Worm (Caenorhabditis elegans): ENCODE data around the gene col-169.

ce11 chrX:6364196-6364595 is 35.2 kb downstream of the col-169 start, which contains the start of gene C03B1.4:
- no peak for TF ChIP-seq pax-3 (tag; optimal IDR thresholded peaks at IDR 0.05)
- TF ChIP-seq aha-1 (tag; optimal IDR thresholded peaks at IDR 0.05), result no peak

All from whole organism, L1 larva.